Fruit fly (Drosophila melanogaster) whole organism, embryonic: ENCODE measurements around the gene CG1847.

Source experiments
- CG1024 ChIP-seq: fragments of 200-800 bp; sonication (Bioruptor generic); IDR thresholded peaks from 2 replicates; pipeline ENCODE4 v1.3.6; 2022; ENCODE audit warnings: missing biosample characterization, missing genetic modification characterization
- CG10543 ChIP-seq: fragments of 200-800 bp; sonication (Bioruptor generic); optimal IDR thresholded peaks from 3 replicates; lab custom pipeline; 2017; ENCODE audit warnings: missing biosample characterization, mild to moderate bottlenecking, missing genetic modification characterization, moderate library complexity
- CG14014 ChIP-seq: fragments of 200-800 bp; sonication (Bioruptor generic); IDR thresholded peaks from 2 replicates; pipeline ENCODE4 v1.3.6; 2022; ENCODE audit warnings: missing biosample characterization, missing genetic modification characterization
- CG1647 ChIP-seq: fragments of 200-800 bp; sonication (Bioruptor generic); optimal IDR thresholded peaks from 3 replicates; lab custom pipeline; 2016; ENCODE audit warnings: missing biosample characterization, missing genetic modification characterization
- CG17361 ChIP-seq: fragments of 200-800 bp; sonication (Bioruptor generic); IDR thresholded peaks from 3 replicates; pipeline ENCODE4 v1.3.6; 2022; ENCODE audit warnings: missing biosample characterization, missing genetic modification characterization
- CG17829 ChIP-seq: fragments of 200-800 bp; optimal IDR thresholded peaks from 2 replicates; lab custom pipeline; 2019; ENCODE audit warnings: missing biosample characterization, mild to moderate bottlenecking, missing genetic modification characterization, moderate library complexity
- CG1832 ChIP-seq: fragments of 200-800 bp; sonication (Bioruptor generic); optimal IDR thresholded peaks from 2 replicates; lab custom pipeline; 2017; ENCODE audit warnings: missing biosample characterization, mild to moderate bottlenecking, missing genetic modification characterization, inconsistent platforms
- CG2116 ChIP-seq: fragments of 200-800 bp; sonication (Bioruptor generic); optimal IDR thresholded peaks from 3 replicates; lab custom pipeline; 2018; ENCODE audit warnings: missing biosample characterization, mild to moderate bottlenecking, missing genetic modification characterization
- CG31441 ChIP-seq: fragments of 200-800 bp; sonication (Bioruptor generic); IDR thresholded peaks from 2 replicates; pipeline ENCODE4 v1.3.6; 2022; ENCODE audit warnings: missing biosample characterization, missing genetic modification characterization
- CG43689 ChIP-seq: fragments of 200-800 bp; sonication (Bioruptor generic); IDR thresholded peaks from 2 replicates; pipeline ENCODE4 v1.3.6; 2022; ENCODE audit warnings: missing biosample characterization, missing genetic modification characterization
- CG6175 ChIP-seq: fragments of 200-800 bp; sonication (Bioruptor generic); IDR thresholded peaks from 3 replicates; pipeline ENCODE4 v1.3.6; 2022; ENCODE audit warnings: missing biosample characterization, missing genetic modification characterization
- CG8388 ChIP-seq: fragments of 200-800 bp; sonication (Bioruptor generic); optimal IDR thresholded peaks from 2 replicates; lab custom pipeline; 2019; ENCODE audit warnings: missing biosample characterization, mild to moderate bottlenecking, missing genetic modification characterization, moderate library complexity
- CG8478 ChIP-seq: fragments of >200 bp; optimal IDR thresholded peaks from 2 replicates; lab custom pipeline; 2018
- CG9932 ChIP-seq: fragments of 200-800 bp; sonication (Bioruptor generic); IDR thresholded peaks from 2 replicates; pipeline ENCODE4 v1.3.6; 2022; ENCODE audit warnings: missing biosample characterization, missing genetic modification characterization
- Dbx ChIP-seq: fragments of 200-800 bp; sonication (Bioruptor generic); IDR thresholded peaks from 3 replicates; pipeline ENCODE4 v1.3.6; 2022; ENCODE audit warnings: missing biosample characterization, missing genetic modification characterization
- Deaf1 ChIP-seq: fragments of 200-800 bp; optimal IDR thresholded peaks from 3 replicates; lab custom pipeline; 2019; ENCODE audit warnings: missing biosample characterization, mild to moderate bottlenecking, missing genetic modification characterization, moderate library complexity
- E2f1 ChIP-seq: fragments of 200-800 bp; sonication (Bioruptor generic); IDR thresholded peaks from 2 replicates; pipeline ENCODE4 v1.3.6; 2022; ENCODE audit warnings: missing biosample characterization, missing genetic modification characterization
- E2f2 ChIP-seq: fragments of 200-800 bp; sonication (Bioruptor generic); IDR thresholded peaks from 2 replicates; pipeline ENCODE4 v1.3.6; 2022; ENCODE audit warnings: missing biosample characterization, missing genetic modification characterization
- Hr39 ChIP-seq: fragments of >200 bp; optimal IDR thresholded peaks from 2 replicates; lab custom pipeline; 2017
- Kr ChIP-seq: fragments of 200-800 bp; sonication (Bioruptor generic); optimal IDR thresholded peaks from 2 replicates; lab custom pipeline; 2017; ENCODE audit warnings: missing biosample characterization, mild to moderate bottlenecking, missing genetic modification characterization
- Lhr ChIP-seq: fragments of 200-800 bp; sonication (Bioruptor generic); optimal IDR thresholded peaks from 3 replicates; lab custom pipeline; 2017; ENCODE audit warnings: mild to moderate bottlenecking, missing biosample characterization, missing genetic modification reagents, missing genetic modification characterization
- MBD-R2 ChIP-seq: fragments of 200-800 bp; sonication (Bioruptor generic); IDR thresholded peaks from 2 replicates; pipeline ENCODE4 v1.3.6; 2022; ENCODE audit warnings: missing biosample characterization, missing genetic modification characterization
- PHDP ChIP-seq: fragments of 200-800 bp; sonication (Bioruptor generic); optimal IDR thresholded peaks from 3 replicates; lab custom pipeline; 2018; ENCODE audit warnings: missing biosample characterization, mild to moderate bottlenecking, missing genetic modification characterization, moderate library complexity
- Scr ChIP-seq: fragments of 200-800 bp; sonication (Bioruptor generic); IDR thresholded peaks from 2 replicates; pipeline ENCODE4 v1.3.6; 2022; ENCODE audit warnings: missing biosample characterization, missing genetic modification characterization; ENCODE audit not compliant: partially characterized antibody
- Sry-β ChIP-seq: fragments of 200-800 bp; sonication (Bioruptor generic); optimal IDR thresholded peaks from 2 replicates; lab custom pipeline; 2018; ENCODE audit warnings: missing biosample characterization, mild to moderate bottlenecking, missing genetic modification characterization, moderate library complexity
- Ssrp ChIP-seq: fragments of 200-800 bp; sonication (Bioruptor generic); optimal IDR thresholded peaks from 2 replicates; lab custom pipeline; 2018; ENCODE audit warnings: missing biosample characterization, mild to moderate bottlenecking, missing genetic modification characterization, moderate library complexity
- aop ChIP-seq: fragments of 200-800 bp; sonication (Bioruptor generic); IDR thresholded peaks from 2 replicates; pipeline ENCODE4 v1.3.6; 2022; ENCODE audit warnings: missing biosample characterization, missing genetic modification characterization
- ara ChIP-seq: fragments of 200-800 bp; sonication (Bioruptor generic); IDR thresholded peaks from 2 replicates; pipeline ENCODE4 v1.3.6; 2022; ENCODE audit warnings: missing biosample characterization, missing genetic modification characterization
- ase ChIP-seq: fragments of 200-800 bp; sonication (Bioruptor generic); IDR thresholded peaks from 3 replicates; pipeline ENCODE4 v1.3.6; 2022; ENCODE audit warnings: missing biosample characterization, missing genetic modification characterization
- cg ChIP-seq: fragments of 200-800 bp; sonication (Bioruptor generic); optimal IDR thresholded peaks from 3 replicates; lab custom pipeline; 2019; ENCODE audit warnings: missing biosample characterization, mild to moderate bottlenecking, missing genetic modification characterization, moderate library complexity
- danr ChIP-seq: fragments of 200-800 bp; sonication (Bioruptor generic); IDR thresholded peaks from 2 replicates; pipeline ENCODE4 v1.3.6; 2022; ENCODE audit warnings: missing biosample characterization, missing genetic modification characterization
- ems ChIP-seq: fragments of 200-800 bp; sonication (Bioruptor generic); optimal IDR thresholded peaks from 3 replicates; lab custom pipeline; 2016; ENCODE audit warnings: missing biosample characterization, missing genetic modification characterization
- ewg ChIP-seq: fragments of 200-800 bp; sonication (Bioruptor generic); optimal IDR thresholded peaks from 3 replicates; lab custom pipeline; 2017; ENCODE audit warnings: mild to moderate bottlenecking, missing biosample characterization, missing genetic modification reagents, missing genetic modification characterization
- fd102C ChIP-seq: fragments of 200-800 bp; sonication (Bioruptor generic); optimal IDR thresholded peaks from 2 replicates; lab custom pipeline; 2018; ENCODE audit warnings: missing biosample characterization, mild to moderate bottlenecking, missing genetic modification characterization, moderate library complexity
- fd64A ChIP-seq: fragments of 200-800 bp; sonication (Bioruptor generic); optimal IDR thresholded peaks from 3 replicates; lab custom pipeline; 2018; ENCODE audit warnings: missing biosample characterization, mild to moderate bottlenecking, missing genetic modification characterization
- fru ChIP-seq: fragments of >200 bp; optimal IDR thresholded peaks from 2 replicates; lab custom pipeline; 2017
- ftz-f1 ChIP-seq: fragments of 200-800 bp; sonication (Bioruptor generic); optimal IDR thresholded peaks from 2 replicates; lab custom pipeline; 2016; ENCODE audit warnings: missing biosample characterization, missing genetic modification characterization
- gfzf ChIP-seq: fragments of 200-800 bp; sonication (Bioruptor generic); optimal IDR thresholded peaks from 2 replicates; lab custom pipeline; 2016; ENCODE audit warnings: missing biosample characterization, mild to moderate bottlenecking, missing genetic modification characterization, moderate library complexity
- hbn ChIP-seq: fragments of 200-800 bp; sonication (Bioruptor generic); IDR thresholded peaks from 2 replicates; pipeline ENCODE4 v1.3.6; 2022; ENCODE audit warnings: missing biosample characterization, missing genetic modification characterization; ENCODE audit not compliant: partially characterized antibody
- hkb ChIP-seq, 2 experiments: fragments of 200-800 bp in 1 of 2; fragments of >200 bp in 1 of 2; sonication (Bioruptor generic) in 1 of 2; IDR thresholded peaks in 1 of 2; optimal IDR thresholded peaks in 1 of 2; 2 replicates each; pipeline versions ENCODE4 v1.3.6 to Lab custom; 2017 to 2022; ENCODE audit warnings: missing biosample characterization in 1 of 2, missing genetic modification characterization in 1 of 2
- jumu ChIP-seq: fragments of 200-800 bp; sonication (Bioruptor generic); optimal IDR thresholded peaks from 3 replicates; lab custom pipeline; 2016; ENCODE audit warnings: missing biosample characterization, missing genetic modification characterization
- kay ChIP-seq: fragments of 200-800 bp; sonication (Bioruptor generic); optimal IDR thresholded peaks from 2 replicates; lab custom pipeline; 2016; ENCODE audit warnings: missing biosample characterization, missing genetic modification characterization
- ken ChIP-seq: fragments of 200-800 bp; sonication (Bioruptor generic); IDR thresholded peaks from 3 replicates; pipeline ENCODE4 v1.3.6; 2022; ENCODE audit warnings: missing biosample characterization, missing genetic modification characterization
- mirr ChIP-seq: fragments of 200-800 bp; sonication (Bioruptor generic); optimal IDR thresholded peaks from 3 replicates; lab custom pipeline; 2018; ENCODE audit warnings: missing biosample characterization, mild to moderate bottlenecking, missing genetic modification characterization
- odd ChIP-seq: fragments of 200-800 bp; sonication (Bioruptor generic); optimal IDR thresholded peaks from 2 replicates; lab custom pipeline; 2017; ENCODE audit warnings: missing biosample characterization, mild to moderate bottlenecking, missing genetic modification characterization
- pzg ChIP-seq: fragments of 200-800 bp; sonication (Bioruptor generic); optimal IDR thresholded peaks from 3 replicates; lab custom pipeline; 2018; ENCODE audit warnings: missing biosample characterization, mild to moderate bottlenecking, missing genetic modification characterization, moderate library complexity
- repo ChIP-seq: fragments of 200-800 bp; sonication (Bioruptor generic); optimal IDR thresholded peaks from 2 replicates; lab custom pipeline; 2016; ENCODE audit warnings: missing biosample characterization, missing genetic modification characterization
- slou ChIP-seq: fragments of 200-800 bp; sonication (Bioruptor generic); optimal IDR thresholded peaks from 3 replicates; lab custom pipeline; 2016; ENCODE audit warnings: missing biosample characterization, missing genetic modification characterization
- slp2 ChIP-seq: fragments of 200-800 bp; sonication (Bioruptor generic); optimal IDR thresholded peaks from 2 replicates; lab custom pipeline; 2016; ENCODE audit warnings: missing biosample characterization, missing genetic modification characterization
- twi ChIP-seq: fragments of 200-800 bp; optimal IDR thresholded peaks from 2 replicates; lab custom pipeline; 2019; ENCODE audit warnings: missing biosample characterization, mild to moderate bottlenecking, missing genetic modification characterization, moderate library complexity
- vnd ChIP-seq: fragments of 200-800 bp; sonication (Bioruptor generic); IDR thresholded peaks from 3 replicates; pipeline ENCODE4 v1.3.6; 2022; ENCODE audit warnings: missing biosample characterization, missing genetic modification characterization; ENCODE audit not compliant: partially characterized antibody
- zf30C ChIP-seq: fragments of 200-800 bp; sonication (Bioruptor generic); optimal IDR thresholded peaks from 3 replicates; lab custom pipeline; 2018; ENCODE audit warnings: missing biosample characterization, mild to moderate bottlenecking, missing genetic modification characterization

The CG1847 gene

dm6 chrX:11891682-11892179, 22.8 kb downstream of the CG1847 start, which contains the start of gene sicily (continued):
- TF ChIP-seq Sry-β (peak; percentile 29), kay (GFP tag; lab: Kevin White, UChicago) (no peak), CG43689 (GFP tag; lab: Robert Waterston, UW) (no peak), E2f1 (GFP tag; lab: Robert Waterston, UW) (no peak), vnd (GFP tag; lab: Robert Waterston, UW) (no peak), CG1832 (GFP tag; lab: Kevin White, UChicago) (no peak), CG8388 (GFP tag; lab: Kevin White, UChicago) (no peak), CG31441 (GFP tag; lab: Robert Waterston, UW) (no peak), E2f2 (GFP tag; lab: Robert Waterston, UW) (peak; percentile 92), aop (GFP tag; lab: Robert Waterston, UW) (no peak), CG1647 (GFP tag; lab: Kevin White, UChicago) (no peak), hkb (optimal IDR thresholded peaks at IDR 0.05; lab: Kevin White, UChicago) (no peak), hkb (GFP tag; IDR thresholded peaks at IDR 0.05; lab: Robert Waterston, UW) (no peak), zf30C (GFP tag; lab: Kevin White, UChicago) (no peak), fd64A (no peak), danr (no peak), CG9932 (GFP tag; lab: Robert Waterston, UW) (0 out of 2 replicates have a peak, but pooled peaks have one; percentile 23), Deaf1 (tag; lab: Kevin White, UChicago) (no peak), pzg (GFP tag; lab: Kevin White, UChicago) (peak; percentile 84), ken (GFP tag; lab: Robert Waterston, UW) (no peak), CG14014 (GFP tag; lab: Robert Waterston, UW) (no peak), ems (GFP tag; lab: Kevin White, UChicago) (no peak), Kr (GFP tag; lab: Kevin White, UChicago) (no peak), Lhr (GFP tag; lab: Kevin White, UChicago) (no peak), odd (GFP tag; lab: Kevin White, UChicago) (no peak), CG2116 (GFP tag; lab: Kevin White, UChicago) (peak; percentile 46), Ssrp (tag; lab: Kevin White, UChicago) (no peak), CG8478 (lab: Kevin White, UChicago) (no peak), MBD-R2 (GFP tag; lab: Robert Waterston, UW) (peak; percentile 99), Hr39 (lab: Kevin White, UChicago) (no peak), CG10543 (no peak), Dbx (GFP tag; lab: Robert Waterston, UW) (no peak), fru (lab: Kevin White, UChicago) (no peak), repo (GFP tag; lab: Kevin White, UChicago) (no peak), ara (GFP tag; lab: Robert Waterston, UW) (no peak), slp2 (no peak), jumu (GFP tag; lab: Kevin White, UChicago) (no peak), Scr (GFP tag; lab: Robert Waterston, UW) (no peak), CG17361 (no peak), PHDP (no peak), gfzf (GFP tag; lab: Kevin White, UChicago) (peak; percentile 30), mirr (GFP tag; lab: Kevin White, UChicago) (no peak), CG17829 (no peak), cg (GFP tag; lab: Kevin White, UChicago) (no peak), CG1024 (GFP tag; lab: Robert Waterston, UW) (no peak), ftz-f1 (GFP tag; lab: Kevin White, UChicago) (no peak), twi (tag; lab: Kevin White, UChicago) (peak; percentile 41), ase (no peak), fd102C (no peak), hbn (GFP tag; lab: Robert Waterston, UW) (0 out of 2 replicates have a peak, but pooled peaks have one; percentile 18), slou (GFP tag; lab: Kevin White, UChicago) (no peak), ewg (GFP tag; lab: Kevin White, UChicago) (no peak), CG6175 (GFP tag; lab: Robert Waterston, UW) (no peak)
